Fruit fly (Drosophila melanogaster) whole organism: ENCODE data around the gene Mybbp1A.

Source experiments
- CG8478 ChIP-seq: fragments of >200 bp; optimal IDR thresholded peaks from 2 replicates; lab custom pipeline; 2018; ENCODE audit warnings: inconsistent platforms
- EcR ChIP-seq, 2 experiments: fragments of >200 bp; optimal IDR thresholded peaks; 2 replicates each; lab custom pipeline; 2017; ENCODE audit warnings: missing biosample characterization in 2 of 2, missing genetic modification characterization in 2 of 2, missing genetic modification reagents in 2 of 2

DNA sequence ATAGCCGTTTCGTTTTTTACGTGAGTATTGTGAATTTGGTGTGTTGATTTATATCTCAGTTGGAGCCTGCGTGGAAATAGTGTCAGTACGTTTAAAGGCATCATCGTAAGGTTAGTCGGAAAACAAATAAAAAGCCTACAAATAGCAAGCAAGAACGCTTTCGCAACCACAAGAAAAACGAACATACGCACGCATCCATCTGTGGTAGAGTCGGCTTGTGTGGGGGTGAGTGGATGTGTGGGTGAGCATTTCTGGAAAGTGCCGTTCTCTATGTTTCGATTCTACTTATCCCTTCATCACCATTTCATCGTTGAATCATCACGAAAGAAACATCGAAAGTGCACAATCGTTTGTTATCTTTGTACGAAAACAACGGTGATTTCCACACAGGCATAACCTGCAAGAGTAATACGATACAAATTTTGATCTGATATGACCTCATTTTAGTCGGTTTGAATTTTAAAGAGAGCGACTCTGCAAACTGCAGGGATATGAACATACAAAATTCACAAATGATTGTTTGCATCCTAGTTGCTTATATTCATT, 26.9 kb downstream of the Mybbp1A start:
- TF ChIP-seq EcR (GFP tag; optimal IDR thresholded peaks at IDR 0.05; lab: Kevin White, UChicago) (no peak), CG8478 (no peak)
